Worm (Caenorhabditis elegans) whole organism, L1 larva: ENCODE measurements around the gene col-81.

Experiments
- aha-1 ChIP-seq: fragments of 150-350 bp; optimal IDR thresholded peaks from 2 replicates; lab custom pipeline; 2014; ENCODE audit warnings: missing biosample characterization, missing genetic modification characterization
- alr-1 ChIP-seq: fragments of 200-800 bp; sonication (Bioruptor generic); optimal IDR thresholded peaks from 2 replicates; lab custom pipeline; 2018; ENCODE audit warnings: borderline replicate concordance, mild to moderate bottlenecking, missing genetic modification characterization, missing compliant biosample characterization
- lsy-2 ChIP-seq, 2 experiments: fragments of 150-350 bp; optimal IDR thresholded peaks; 2 replicates each; lab custom pipeline; 2014; ENCODE audit warnings: missing biosample characterization in 2 of 2, missing genetic modification characterization in 2 of 2
- nhr-12 ChIP-seq: sonication (generic microtip); optimal IDR thresholded peaks from 2 replicates; lab custom pipeline; 2017; ENCODE audit warnings: missing biosample characterization, missing genetic modification characterization
- snpc-4 ChIP-seq: fragments of 150-350 bp; optimal IDR thresholded peaks from 2 replicates; lab custom pipeline; 2014; ENCODE audit warnings: missing biosample characterization, missing genetic modification characterization
- unc-98 ChIP-seq: fragments of 200-800 bp; sonication (Bioruptor generic); IDR thresholded peaks from 2 replicates; pipeline ENCODE4 v1.3.6; 2022; ENCODE audit warnings: missing genetic modification characterization, missing compliant biosample characterization
- ztf-11 ChIP-seq, 2 experiments: sonication (generic microtip); optimal IDR thresholded peaks; 2 replicates each; lab custom pipeline; 2016 to 2017; ENCODE audit warnings: missing genetic modification characterization in 2 of 2, missing biosample characterization in 1 of 2, missing compliant biosample characterization in 1 of 2

- no peak for TF ChIP-seq unc-98
- no peak for TF ChIP-seq ztf-11 (tag; optimal IDR thresholded peaks at IDR 0.05; lab: Kevin White, UChicago)
- no peak for TF ChIP-seq snpc-4 (tag; lab: Kevin White, UChicago)
- TF ChIP-seq nhr-12 (tag; lab: Kevin White, UChicago): no peak
- no peak for TF ChIP-seq aha-1 (tag; lab: Kevin White, UChicago)
- no peak for TF ChIP-seq alr-1 (tag; lab: Kevin White, UChicago)
- no peak for TF ChIP-seq lsy-2 (tag; optimal IDR thresholded peaks at IDR 0.05; lab: Kevin White, UChicago)
These were observed 32.3 kb upstream of the col-81 start, which contains the start of gene col-83 for ce11 chrII:11045872-11046271.
